Fruit fly (Drosophila melanogaster) whole organism, prepupa: ENCODE data around the gene mino.

ENCODE experiments used
- Blimp-1 ChIP-seq: fragments of 200-800 bp; sonication (Bioruptor generic); optimal IDR thresholded peaks from 3 replicates; lab custom pipeline; 2017; ENCODE audit warnings: missing biosample characterization, missing genetic modification characterization, mild to moderate bottlenecking, moderate library complexity, missing genetic modification reagents
- CG10669 ChIP-seq: fragments of 200-800 bp; sonication (Bioruptor generic); optimal IDR thresholded peaks from 3 replicates; lab custom pipeline; 2018; ENCODE audit warnings: missing biosample characterization, mild to moderate bottlenecking, missing genetic modification characterization, moderate library complexity
- CG11294 ChIP-seq: fragments of 200-800 bp; sonication (Bioruptor generic); IDR thresholded peaks from 2 replicates; pipeline ENCODE4 v1.3.6; 2022; ENCODE audit warnings: missing biosample characterization, missing genetic modification characterization
- CG11762 ChIP-seq: fragments of 200-800 bp; sonication (Bioruptor generic); optimal IDR thresholded peaks from 3 replicates; lab custom pipeline; 2016; ENCODE audit warnings: missing biosample characterization, missing genetic modification characterization; ENCODE audit not compliant: insufficient read depth
- CG11902 ChIP-seq: fragments of 200-800 bp; sonication (Bioruptor generic); optimal IDR thresholded peaks from 3 replicates; lab custom pipeline; 2016; ENCODE audit warnings: missing biosample characterization, missing genetic modification characterization
- CG15336 ChIP-seq: fragments of 200-800 bp; sonication (Bioruptor generic); IDR thresholded peaks from 2 replicates; pipeline ENCODE4 v1.3.6; 2022; ENCODE audit warnings: missing biosample characterization, missing genetic modification characterization
- CG1621 ChIP-seq: fragments of 200-800 bp; sonication (Bioruptor generic); optimal IDR thresholded peaks from 3 replicates; lab custom pipeline; 2018; ENCODE audit warnings: missing biosample characterization, mild to moderate bottlenecking, missing genetic modification characterization
- CG16779 ChIP-seq: fragments of 200-800 bp; sonication (Bioruptor generic); optimal IDR thresholded peaks from 3 replicates; lab custom pipeline; 2017; ENCODE audit warnings: missing biosample characterization, mild to moderate bottlenecking, missing genetic modification characterization
- CG3032 ChIP-seq: fragments of 200-800 bp; optimal IDR thresholded peaks from 2 replicates; lab custom pipeline; 2019; ENCODE audit warnings: missing biosample characterization, mild to moderate bottlenecking, missing genetic modification characterization, moderate library complexity
- CG31627 ChIP-seq: fragments of 200-800 bp; sonication (Bioruptor generic); optimal IDR thresholded peaks from 3 replicates; lab custom pipeline; 2016; ENCODE audit warnings: missing biosample characterization, missing genetic modification characterization
- CG32006 ChIP-seq: fragments of 200-800 bp; sonication (Bioruptor generic); optimal IDR thresholded peaks from 3 replicates; lab custom pipeline; 2017; ENCODE audit warnings: missing biosample characterization, mild to moderate bottlenecking, missing genetic modification characterization
- CG34406 ChIP-seq: fragments of 200-800 bp; sonication (Bioruptor generic); optimal IDR thresholded peaks from 3 replicates; lab custom pipeline; 2016; ENCODE audit warnings: missing biosample characterization, missing genetic modification characterization
- CG3919 ChIP-seq: fragments of 200-800 bp; sonication (Bioruptor generic); optimal IDR thresholded peaks from 3 replicates; lab custom pipeline; 2016; ENCODE audit warnings: missing biosample characterization, missing genetic modification characterization
- CG4318 ChIP-seq: fragments of 200-800 bp; sonication (Bioruptor generic); optimal IDR thresholded peaks from 3 replicates; lab custom pipeline; 2017; ENCODE audit warnings: missing biosample characterization, mild to moderate bottlenecking, missing genetic modification characterization
- CG6163 ChIP-seq: fragments of 200-800 bp; sonication (Bioruptor generic); IDR thresholded peaks from 3 replicates; pipeline ENCODE4 v1.3.6; 2022; ENCODE audit warnings: missing biosample characterization, missing genetic modification characterization
- CG6808 ChIP-seq: fragments of 200-800 bp; sonication (Bioruptor generic); optimal IDR thresholded peaks from 3 replicates; lab custom pipeline; 2017; ENCODE audit warnings: missing biosample characterization, missing genetic modification characterization, mild to moderate bottlenecking, moderate library complexity, missing genetic modification reagents
- CG6854 ChIP-seq: fragments of 200-800 bp; sonication (Bioruptor generic); optimal IDR thresholded peaks from 2 replicates; lab custom pipeline; 2017; ENCODE audit warnings: missing biosample characterization, mild to moderate bottlenecking, missing genetic modification characterization
- CG7368 ChIP-seq: fragments of 200-800 bp; sonication (Bioruptor generic); optimal IDR thresholded peaks from 3 replicates; lab custom pipeline; 2016; ENCODE audit warnings: missing biosample characterization, missing genetic modification characterization
- CG8319 ChIP-seq: fragments of 200-800 bp; sonication (Bioruptor generic); optimal IDR thresholded peaks from 3 replicates; lab custom pipeline; 2016; ENCODE audit warnings: missing biosample characterization, missing genetic modification characterization
- CG8632 ChIP-seq: fragments of 200-800 bp; sonication (Bioruptor generic); optimal IDR thresholded peaks from 3 replicates; lab custom pipeline; 2016; ENCODE audit warnings: missing biosample characterization, missing genetic modification characterization
- CG9139 ChIP-seq: fragments of 200-800 bp; sonication (Bioruptor generic); optimal IDR thresholded peaks from 3 replicates; lab custom pipeline; 2017; ENCODE audit warnings: missing biosample characterization, mild to moderate bottlenecking, missing genetic modification characterization
- Eip75B ChIP-seq: fragments of 200-800 bp; sonication (Bioruptor generic); optimal IDR thresholded peaks from 3 replicates; lab custom pipeline; 2016; ENCODE audit warnings: missing biosample characterization, missing genetic modification characterization
- Eip78C ChIP-seq: fragments of 200-800 bp; sonication (Bioruptor generic); peaks from one replicate; lab custom pipeline; 2016; ENCODE audit warnings: missing biosample characterization, missing genetic modification characterization
- Eip93F ChIP-seq: fragments of 200-800 bp; sonication (Bioruptor generic); optimal IDR thresholded peaks from 2 replicates; lab custom pipeline; 2016; ENCODE audit warnings: missing biosample characterization, mild to moderate bottlenecking, missing genetic modification characterization
- Ets21C ChIP-seq: fragments of 200-800 bp; sonication (Bioruptor generic); optimal IDR thresholded peaks from 3 replicates; lab custom pipeline; 2016; ENCODE audit warnings: missing biosample characterization, missing genetic modification characterization
- Ets96B ChIP-seq: fragments of 200-800 bp; optimal IDR thresholded peaks from 2 replicates; lab custom pipeline; 2019; ENCODE audit warnings: missing biosample characterization, mild to moderate bottlenecking, missing genetic modification characterization, moderate library complexity
- Gug ChIP-seq: fragments of 200-800 bp; sonication (Bioruptor generic); IDR thresholded peaks from 2 replicates; pipeline ENCODE4 v1.3.6; 2022; ENCODE audit warnings: missing biosample characterization, missing genetic modification characterization
- Hr38 ChIP-seq: sonication (Bioruptor generic); optimal IDR thresholded peaks from 2 replicates; lab custom pipeline; 2016; ENCODE audit warnings: missing biosample characterization, missing genetic modification characterization
- Hr39 ChIP-seq: fragments of 200-800 bp; sonication (Bioruptor generic); optimal IDR thresholded peaks from 2 replicates; lab custom pipeline; 2016; ENCODE audit warnings: missing biosample characterization, missing genetic modification characterization
- Hr4 ChIP-seq: fragments of 200-800 bp; sonication (Bioruptor generic); optimal IDR thresholded peaks from 3 replicates; lab custom pipeline; 2016; ENCODE audit warnings: missing biosample characterization, missing genetic modification characterization
- Met ChIP-seq: fragments of 200-800 bp; sonication (Bioruptor generic); optimal IDR thresholded peaks from 3 replicates; lab custom pipeline; 2016; ENCODE audit warnings: missing biosample characterization, missing genetic modification characterization
- OdsH ChIP-seq: fragments of 200-800 bp; sonication (Bioruptor generic); optimal IDR thresholded peaks from 3 replicates; lab custom pipeline; 2016; ENCODE audit warnings: missing biosample characterization, missing genetic modification characterization
- Smox ChIP-seq: fragments of 200-800 bp; sonication (Bioruptor generic); optimal IDR thresholded peaks from 3 replicates; lab custom pipeline; 2016; ENCODE audit warnings: missing biosample characterization, missing genetic modification characterization
- Sox102F ChIP-seq: fragments of 200-800 bp; sonication (Bioruptor generic); optimal IDR thresholded peaks from 2 replicates; lab custom pipeline; 2016; ENCODE audit warnings: missing biosample characterization, mild to moderate bottlenecking, missing genetic modification characterization
- Sox14 ChIP-seq: fragments of 200-800 bp; sonication (Bioruptor generic); optimal IDR thresholded peaks from 3 replicates; lab custom pipeline; 2016; ENCODE audit warnings: missing biosample characterization, missing genetic modification characterization
- Sox15 ChIP-seq: fragments of 200-800 bp; sonication (Bioruptor generic); optimal IDR thresholded peaks from 3 replicates; lab custom pipeline; 2016; ENCODE audit warnings: missing biosample characterization, missing genetic modification characterization
- achi ChIP-seq: fragments of 200-800 bp; sonication (Bioruptor generic); optimal IDR thresholded peaks from 3 replicates; lab custom pipeline; 2016; ENCODE audit warnings: missing biosample characterization, missing genetic modification characterization
- dac ChIP-seq: fragments of 200-800 bp; sonication (Bioruptor generic); optimal IDR thresholded peaks from 2 replicates; lab custom pipeline; 2017; ENCODE audit warnings: missing biosample characterization, mild to moderate bottlenecking, missing genetic modification characterization
- dsx ChIP-seq: fragments of 200-800 bp; optimal IDR thresholded peaks from 3 replicates; lab custom pipeline; 2019; ENCODE audit warnings: missing biosample characterization, mild to moderate bottlenecking, missing genetic modification characterization, moderate library complexity; ENCODE audit not compliant: poor library complexity, severe bottlenecking
- eg ChIP-seq: fragments of 200-800 bp; sonication (Bioruptor generic); IDR thresholded peaks from 3 replicates; pipeline ENCODE4 v1.3.6; 2022; ENCODE audit warnings: missing biosample characterization, missing genetic modification characterization
- esn ChIP-seq: fragments of 200-800 bp; sonication (Bioruptor generic); optimal IDR thresholded peaks from 2 replicates; lab custom pipeline; 2016; ENCODE audit warnings: missing biosample characterization, mild to moderate bottlenecking, missing genetic modification characterization, moderate library complexity
- fkh ChIP-seq: fragments of 200-800 bp; sonication (Bioruptor generic); optimal IDR thresholded peaks from 3 replicates; lab custom pipeline; 2017; ENCODE audit warnings: missing biosample characterization, mild to moderate bottlenecking, missing genetic modification characterization, moderate library complexity
- lz ChIP-seq: fragments of 200-800 bp; sonication (Bioruptor generic); optimal IDR thresholded peaks from 3 replicates; lab custom pipeline; 2016; ENCODE audit warnings: missing biosample characterization, missing genetic modification characterization
- net ChIP-seq: fragments of 200-800 bp; sonication (Bioruptor generic); optimal IDR thresholded peaks from 3 replicates; lab custom pipeline; 2016; ENCODE audit warnings: missing biosample characterization, missing genetic modification characterization
- pdm3 ChIP-seq: fragments of 200-800 bp; sonication (Bioruptor generic); optimal IDR thresholded peaks from 3 replicates; lab custom pipeline; 2016; ENCODE audit warnings: missing biosample characterization, missing genetic modification characterization
- salr ChIP-seq, 2 experiments: fragments of 200-800 bp; sonication (Bioruptor generic); optimal IDR thresholded peaks; 3 replicates each; lab custom pipeline; 2016 to 2018; ENCODE audit warnings: missing biosample characterization in 2 of 2, missing genetic modification characterization in 2 of 2, mild to moderate bottlenecking in 1 of 2
- svp ChIP-seq: fragments of 200-800 bp; sonication (Bioruptor generic); peaks from one replicate; lab custom pipeline; 2016; ENCODE audit warnings: missing biosample characterization, missing genetic modification characterization
- topi ChIP-seq: fragments of 200-800 bp; sonication (Bioruptor generic); optimal IDR thresholded peaks from 3 replicates; lab custom pipeline; 2016; ENCODE audit warnings: missing biosample characterization, missing genetic modification characterization

mino gene

DNA sequence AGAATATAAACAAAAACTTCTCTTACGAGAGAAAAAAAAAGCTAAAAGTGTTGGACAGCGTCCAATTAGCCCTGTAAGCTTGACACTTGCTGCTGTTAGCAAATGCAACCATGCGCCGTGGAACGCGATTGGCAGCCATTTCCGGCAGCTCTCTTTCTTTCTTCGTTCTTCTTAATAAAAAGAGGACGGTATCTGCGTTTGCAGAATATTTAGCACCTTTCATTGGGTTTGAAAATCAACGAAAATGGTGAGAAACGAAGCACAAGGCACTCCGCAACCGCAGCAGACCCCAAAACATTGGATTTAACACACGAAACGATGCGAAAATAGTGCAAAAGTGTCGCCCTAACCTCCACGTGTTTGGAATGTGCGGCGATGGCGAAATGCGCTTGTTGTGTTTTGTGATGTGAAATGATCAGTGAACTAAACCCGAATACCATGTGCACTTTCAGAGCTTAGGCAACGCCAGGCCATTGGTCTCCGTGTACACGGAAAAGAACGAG, 2.3 kb upstream of the mino start, which contains the start of gene RpL4 (continued):
- peak; percentile 36 for TF ChIP-seq CG11762 (GFP tag; lab: Kevin White, UChicago)
- peak; percentile 74 for TF ChIP-seq Smox (GFP tag; lab: Kevin White, UChicago)
- TF ChIP-seq CG15336 (GFP tag; lab: Robert Waterston, UW), result no peak
- TF ChIP-seq CG16779 (tag; lab: Kevin White, UChicago), result peak; percentile 50
- peak; percentile 52 for TF ChIP-seq CG32006 (GFP tag; lab: Kevin White, UChicago)
- peak; percentile 72 for TF ChIP-seq CG31627 (GFP tag; lab: Kevin White, UChicago)
- TF ChIP-seq CG7368 (GFP tag; lab: Kevin White, UChicago), result peak; percentile 67
- peak; percentile 71 for TF ChIP-seq Eip75B (GFP tag; lab: Kevin White, UChicago)
- TF ChIP-seq CG3032 (tag; lab: Kevin White, UChicago), result peak; percentile 31
- TF ChIP-seq eg (GFP tag; lab: Robert Waterston, UW), result peak; percentile 82
- no peak for TF ChIP-seq CG11294
- peak; percentile 82 for TF ChIP-seq Sox102F (GFP tag; lab: Kevin White, UChicago)
- TF ChIP-seq CG6808 (GFP tag; lab: Kevin White, UChicago), result peak; percentile 59
- TF ChIP-seq Hr4, result peak; percentile 19
- peak; percentile 85 for TF ChIP-seq esn
- no peak for TF ChIP-seq CG4318 (GFP tag; lab: Kevin White, UChicago)
- peak; percentile 17 for TF ChIP-seq Ets21C (GFP tag; lab: Kevin White, UChicago)
- peak; percentile 87 for TF ChIP-seq net
- peak; percentile 37 for TF ChIP-seq dsx
- TF ChIP-seq CG6854 (GFP tag; lab: Kevin White, UChicago), result peak; percentile 89
- TF ChIP-seq salr (GFP tag; optimal IDR thresholded peaks at IDR 0.05; lab: Kevin White, UChicago), result peak; percentile 56 to 82
- TF ChIP-seq Hr39, result peak; percentile 67
- peak; percentile 95 for TF ChIP-seq Eip78C
- peak; percentile 74 for TF ChIP-seq pdm3 (GFP tag; lab: Kevin White, UChicago)
- TF ChIP-seq achi (GFP tag; lab: Kevin White, UChicago), result peak; percentile 99
- TF ChIP-seq Met (GFP tag; lab: Kevin White, UChicago), result peak; percentile 85
- TF ChIP-seq Sox15 (GFP tag; lab: Kevin White, UChicago), result peak; percentile 10
- TF ChIP-seq CG10669 (GFP tag; lab: Kevin White, UChicago), result peak; percentile 51
- peak; percentile 76 for TF ChIP-seq CG9139
- TF ChIP-seq lz, result peak; percentile 80
- TF ChIP-seq CG8319, result peak; percentile 50
- peak; percentile 52 for TF ChIP-seq Blimp-1 (GFP tag; lab: Kevin White, UChicago)
- peak; percentile 72 for TF ChIP-seq fkh (GFP tag; lab: Kevin White, UChicago)
- peak; percentile 78 for TF ChIP-seq CG34406 (GFP tag; lab: Kevin White, UChicago)
- no peak for TF ChIP-seq Ets96B (tag; lab: Kevin White, UChicago)
- peak; percentile 87 for TF ChIP-seq CG3919 (GFP tag; lab: Kevin White, UChicago)
- TF ChIP-seq Eip93F (GFP tag; lab: Kevin White, UChicago), result no peak
- peak; percentile 76 for TF ChIP-seq svp (GFP tag; lab: Kevin White, UChicago)
- TF ChIP-seq CG8632 (GFP tag; lab: Kevin White, UChicago), result peak; percentile 77
- peak; percentile 40 for TF ChIP-seq dac (GFP tag; lab: Kevin White, UChicago)
- peak; percentile 81 for TF ChIP-seq OdsH (GFP tag; lab: Kevin White, UChicago)
- TF ChIP-seq, all 60 proteins: peak for 50

DNA sequence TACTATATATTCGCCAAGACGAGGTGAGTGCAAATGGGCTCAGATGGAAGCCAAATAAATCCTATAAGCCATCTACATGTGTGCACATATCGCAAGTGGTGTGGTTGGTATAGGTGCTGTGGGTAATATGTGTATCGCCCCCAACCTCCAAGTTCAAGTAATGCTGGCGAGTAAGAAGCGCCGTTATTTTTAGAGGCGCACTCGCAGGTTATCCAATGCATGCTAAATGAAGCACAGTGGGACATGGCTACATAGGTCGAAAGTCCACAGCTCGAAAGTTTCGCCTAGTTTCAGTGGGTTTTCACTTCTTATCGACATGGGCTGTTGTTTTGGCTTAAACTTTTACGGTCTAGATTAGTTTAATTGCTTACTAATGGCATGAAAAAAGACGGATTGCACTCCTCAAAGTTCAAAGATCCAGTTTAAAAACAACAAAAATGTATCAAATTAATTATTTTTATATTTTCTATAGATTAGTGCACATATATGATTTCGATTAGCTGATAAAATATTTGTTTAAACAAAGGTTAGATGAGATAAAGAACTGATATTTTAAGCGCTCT, 1.1 kb downstream of the mino start:
- no peak for TF ChIP-seq Sox14
- no peak for TF ChIP-seq Ets21C (GFP tag; lab: Kevin White, UChicago)
- no peak for TF ChIP-seq pdm3 (GFP tag; lab: Kevin White, UChicago)
- TF ChIP-seq CG34406 (GFP tag; lab: Kevin White, UChicago), result no peak
- peak; percentile 4 for TF ChIP-seq CG11902 (GFP tag; lab: Kevin White, UChicago)
- peak; percentile 19; the same call in 1 of the 2 replicates for TF ChIP-seq Gug (GFP tag; lab: Robert Waterston, UW)
- TF ChIP-seq CG32006 (GFP tag; lab: Kevin White, UChicago), result peak; percentile 62
- peak; percentile 7; the same call in 1 of the 3 replicates for TF ChIP-seq CG6163 (GFP tag; lab: Robert Waterston, UW)
- TF ChIP-seq salr (GFP tag; optimal IDR thresholded peaks at IDR 0.05; lab: Kevin White, UChicago), result peak in 1 of 2 experiments; percentile 52
- no peak for TF ChIP-seq CG16779 (tag; lab: Kevin White, UChicago)
- no peak; the same call in 2 of the 3 replicates for TF ChIP-seq eg (GFP tag; lab: Robert Waterston, UW)
- TF ChIP-seq dac (GFP tag; lab: Kevin White, UChicago), result no peak
- TF ChIP-seq Eip93F (GFP tag; lab: Kevin White, UChicago), result no peak
- no peak for TF ChIP-seq CG11294
- TF ChIP-seq CG9139, result no peak
- TF ChIP-seq CG1621, result no peak
- TF ChIP-seq svp (GFP tag; lab: Kevin White, UChicago), result peak; percentile 61
- no peak for TF ChIP-seq CG6854 (GFP tag; lab: Kevin White, UChicago)
- no peak for TF ChIP-seq Hr38 (GFP tag; lab: Kevin White, UChicago)
- TF ChIP-seq Met (GFP tag; lab: Kevin White, UChicago), result no peak
- no peak for TF ChIP-seq topi (GFP tag; lab: Kevin White, UChicago)
- peak; percentile 38 for TF ChIP-seq esn
- TF ChIP-seq Eip78C, result peak; percentile 78
